Worm (Caenorhabditis elegans) whole organism, L4 larva: ENCODE data around the gene T16G1.5.
A peak's percentile ranks its signal among the peaks of the same experiment; 100 is the strongest.

ENCODE experiments used
- F10B5.3 ChIP-seq: sonication (generic microtip); optimal IDR thresholded peaks from 2 replicates; lab custom pipeline; 2016; ENCODE audit warnings: mild to moderate bottlenecking, missing genetic modification characterization, missing compliant biosample characterization
- R02D3.7 ChIP-seq: fragments of 150-350 bp; sonication (generic microtip); optimal IDR thresholded peaks from 3 replicates; lab custom pipeline; 2014; ENCODE audit warnings: missing biosample characterization, missing genetic modification characterization
- T20F7.1 ChIP-seq: fragments of 200-800 bp; sonication (Bioruptor generic); optimal IDR thresholded peaks from 2 replicates; lab custom pipeline; 2018; ENCODE audit warnings: mild to moderate bottlenecking, missing genetic modification characterization, missing compliant biosample characterization
- aha-1 ChIP-seq: fragments of 150-350 bp; peaks from one replicate; lab custom pipeline; 2014; ENCODE audit warnings: missing biosample characterization, missing genetic modification characterization
- arid-1 ChIP-seq: fragments of 200-800 bp; sonication (Bioruptor generic); conservative IDR thresholded peaks from 2 replicates; pipeline ENCODE4 v1.3.6; 2022; ENCODE audit warnings: missing genetic modification reagents, missing genetic modification characterization, missing compliant biosample characterization
- cey-2 ChIP-seq: sonication (generic microtip); optimal IDR thresholded peaks from 3 replicates; lab custom pipeline; 2017; ENCODE audit warnings: missing genetic modification characterization, mild to moderate bottlenecking, missing compliant biosample characterization, antibody characterized with exemption, borderline replicate concordance; ENCODE audit not compliant: insufficient read depth
- ctbp-1 ChIP-seq: fragments of 200-800 bp; sonication (Bioruptor generic); IDR thresholded peaks from 2 replicates; pipeline ENCODE4 v1.3.6; 2022; ENCODE audit warnings: missing genetic modification reagents, missing genetic modification characterization, missing compliant biosample characterization
- daf-16 ChIP-seq, 3 experiments: sonication (generic microtip); optimal IDR thresholded peaks; 2 replicates each; lab custom pipeline; 2016 to 2017; ENCODE audit warnings: missing genetic modification characterization in 3 of 3, missing genetic modification reagents in 3 of 3, mild to moderate bottlenecking in 2 of 3, missing compliant biosample characterization in 2 of 3, missing biosample characterization in 1 of 3, moderate library complexity in 1 of 3
- dmd-6 ChIP-seq: fragments of 200-800 bp; sonication (Bioruptor generic); IDR thresholded peaks from 2 replicates; pipeline ENCODE4 v1.3.6; 2022; ENCODE audit warnings: missing genetic modification reagents, missing genetic modification characterization, missing compliant biosample characterization
- dmd-8 ChIP-seq: fragments of 200-800 bp; sonication (Bioruptor generic); IDR thresholded peaks from 2 replicates; pipeline ENCODE4 v1.3.6; 2022; ENCODE audit warnings: missing genetic modification characterization, missing compliant biosample characterization
- duxl-1 ChIP-seq: sonication (generic microtip); optimal IDR thresholded peaks from 2 replicates; lab custom pipeline; 2016; ENCODE audit warnings: mild to moderate bottlenecking, missing genetic modification characterization, moderate library complexity, missing compliant biosample characterization; ENCODE audit not compliant: poor library complexity
- dve-1 ChIP-seq: sonication (generic microtip); optimal IDR thresholded peaks from 2 replicates; lab custom pipeline; 2017; ENCODE audit warnings: antibody characterized with exemption, mild to moderate bottlenecking, missing genetic modification characterization, missing compliant biosample characterization; ENCODE audit not compliant: insufficient read depth
- fos-1 ChIP-seq: fragments of 150-350 bp; optimal IDR thresholded peaks from 2 replicates; lab custom pipeline; 2014; ENCODE audit warnings: missing biosample characterization, missing genetic modification characterization
- hlh-11 ChIP-seq: fragments of 200-800 bp; sonication (Bioruptor generic); optimal IDR thresholded peaks from 2 replicates; lab custom pipeline; 2018; ENCODE audit warnings: mild to moderate bottlenecking, missing genetic modification characterization, missing compliant biosample characterization
- hlh-30 ChIP-seq: sonication (generic microtip); optimal IDR thresholded peaks from 2 replicates; lab custom pipeline; 2017; ENCODE audit warnings: antibody characterized with exemption, mild to moderate bottlenecking, missing genetic modification characterization, missing compliant biosample characterization; ENCODE audit not compliant: insufficient read depth
- jun-1 ChIP-seq: fragments of 150-350 bp; optimal IDR thresholded peaks from 2 replicates; lab custom pipeline; 2014; ENCODE audit warnings: missing biosample characterization, missing genetic modification reagents, missing genetic modification characterization
- lin-1 ChIP-seq: fragments of 200-800 bp; sonication (Bioruptor generic); IDR thresholded peaks from 2 replicates; pipeline ENCODE4 v1.3.6; 2022; ENCODE audit warnings: missing genetic modification reagents, missing genetic modification characterization, missing compliant biosample characterization
- lin-13 ChIP-seq: fragments of 150-350 bp; optimal IDR thresholded peaks from 2 replicates; lab custom pipeline; 2014; ENCODE audit warnings: missing biosample characterization, missing genetic modification reagents, missing genetic modification characterization
- lin-29 ChIP-seq: fragments of 200-800 bp; sonication (Bioruptor generic); IDR thresholded peaks from 2 replicates; pipeline ENCODE4 v1.3.6; 2022; ENCODE audit warnings: missing genetic modification reagents, missing genetic modification characterization, missing compliant biosample characterization
- mdl-1 ChIP-seq, 2 experiments: fragments of 150-350 bp in 1 of 2; sonication (generic microtip) in 1 of 2; optimal IDR thresholded peaks; 2 replicates each; lab custom pipeline; 2014 to 2017; ENCODE audit warnings: missing biosample characterization in 2 of 2, missing genetic modification characterization in 2 of 2
- mdt-29 ChIP-seq: fragments of 200-800 bp; sonication (Bioruptor generic); IDR thresholded peaks from 2 replicates; pipeline ENCODE4 v1.3.6; 2022; ENCODE audit warnings: missing genetic modification reagents, missing genetic modification characterization, missing compliant biosample characterization
- mxl-2 ChIP-seq: fragments of 200-800 bp; sonication (Bioruptor generic); conservative IDR thresholded peaks from 2 replicates; pipeline ENCODE4 v1.3.6; 2022; ENCODE audit warnings: missing genetic modification reagents, missing genetic modification characterization, missing compliant biosample characterization
- mxl-3 ChIP-seq: fragments of 200-800 bp; sonication (Bioruptor generic); optimal IDR thresholded peaks from 2 replicates; lab custom pipeline; 2018; ENCODE audit warnings: mild to moderate bottlenecking, missing genetic modification characterization, missing compliant biosample characterization
- nhr-102 ChIP-seq: sonication (generic microtip); optimal IDR thresholded peaks from 2 replicates; lab custom pipeline; 2016; ENCODE audit warnings: mild to moderate bottlenecking, missing genetic modification characterization, moderate library complexity, missing compliant biosample characterization
- nhr-11 ChIP-seq: fragments of 150-350 bp; optimal IDR thresholded peaks from 2 replicates; lab custom pipeline; 2014; ENCODE audit warnings: missing biosample characterization, missing genetic modification characterization
- nhr-237 ChIP-seq: sonication (generic microtip); optimal IDR thresholded peaks from 2 replicates; lab custom pipeline; 2017; ENCODE audit warnings: missing biosample characterization, missing genetic modification characterization
- nhr-28 ChIP-seq: fragments of 150-350 bp; optimal IDR thresholded peaks from 2 replicates; lab custom pipeline; 2014; ENCODE audit warnings: missing biosample characterization, missing genetic modification characterization
- nhr-41 ChIP-seq: fragments of 200-800 bp; sonication (Bioruptor generic); IDR thresholded peaks from 2 replicates; pipeline ENCODE4 v1.3.6; 2022; ENCODE audit warnings: missing genetic modification reagents, missing genetic modification characterization, missing compliant biosample characterization
- nhr-48 ChIP-seq: sonication (generic microtip); optimal IDR thresholded peaks from 2 replicates; lab custom pipeline; 2016; ENCODE audit warnings: mild to moderate bottlenecking, missing genetic modification characterization, missing compliant biosample characterization
- nhr-77 ChIP-seq: fragments of 150-350 bp; optimal IDR thresholded peaks from 2 replicates; lab custom pipeline; 2014; ENCODE audit warnings: missing biosample characterization, missing genetic modification characterization
- php-3 ChIP-seq: fragments of 200-800 bp; sonication (Bioruptor generic); IDR thresholded peaks from 2 replicates; pipeline ENCODE4 v1.3.6; 2022; ENCODE audit warnings: missing genetic modification reagents, missing genetic modification characterization, missing compliant biosample characterization
- pqm-1 ChIP-seq: sonication (generic microtip); optimal IDR thresholded peaks from 2 replicates; lab custom pipeline; 2017; ENCODE audit warnings: missing biosample characterization, missing genetic modification characterization
- sdz-12 ChIP-seq: fragments of 200-800 bp; sonication (Bioruptor generic); optimal IDR thresholded peaks from 2 replicates; lab custom pipeline; 2018; ENCODE audit warnings: mild to moderate bottlenecking, missing genetic modification characterization, missing compliant biosample characterization
- tag-97 ChIP-seq: fragments of 200-800 bp; sonication (Bioruptor generic); IDR thresholded peaks from 2 replicates; pipeline ENCODE4 v1.3.6; 2022; ENCODE audit warnings: missing genetic modification characterization, missing compliant biosample characterization
- tra-1 ChIP-seq: fragments of 200-800 bp; sonication (Bioruptor generic); IDR thresholded peaks from 2 replicates; pipeline ENCODE4 v1.3.6; 2022; ENCODE audit warnings: missing genetic modification reagents, missing genetic modification characterization, missing compliant biosample characterization
- unc-130 ChIP-seq: sonication (generic microtip); optimal IDR thresholded peaks from 2 replicates; lab custom pipeline; 2016; ENCODE audit warnings: missing genetic modification reagents, missing genetic modification characterization, missing compliant biosample characterization
- unc-62 ChIP-seq, 3 experiments: fragments of 150-350 bp in 1 of 3; sonication (generic microtip); optimal IDR thresholded peaks in 2 of 3; peaks in 1 of 3; 1 replicate in 1 of 3; 2 replicates in 2 of 3; lab custom pipeline; 2014 to 2017; ENCODE audit warnings: missing biosample characterization in 3 of 3, missing genetic modification characterization in 3 of 3, missing genetic modification reagents in 3 of 3, missing genotype in 1 of 3
- vab-7 ChIP-seq: fragments of 200-800 bp; sonication (Bioruptor generic); IDR thresholded peaks from 2 replicates; pipeline ENCODE4 v1.3.6; 2022; ENCODE audit warnings: missing genetic modification reagents, missing genetic modification characterization, missing compliant biosample characterization
- zip-11 ChIP-seq: fragments of 200-800 bp; sonication (Bioruptor generic); IDR thresholded peaks from 2 replicates; pipeline ENCODE4 v1.3.6; 2022; ENCODE audit warnings: missing genetic modification characterization, missing compliant biosample characterization
- ztf-7 ChIP-seq: fragments of 150-350 bp; optimal IDR thresholded peaks from 2 replicates; lab custom pipeline; 2014; ENCODE audit warnings: missing biosample characterization, missing genetic modification characterization

T16G1.5 gene

DNA sequence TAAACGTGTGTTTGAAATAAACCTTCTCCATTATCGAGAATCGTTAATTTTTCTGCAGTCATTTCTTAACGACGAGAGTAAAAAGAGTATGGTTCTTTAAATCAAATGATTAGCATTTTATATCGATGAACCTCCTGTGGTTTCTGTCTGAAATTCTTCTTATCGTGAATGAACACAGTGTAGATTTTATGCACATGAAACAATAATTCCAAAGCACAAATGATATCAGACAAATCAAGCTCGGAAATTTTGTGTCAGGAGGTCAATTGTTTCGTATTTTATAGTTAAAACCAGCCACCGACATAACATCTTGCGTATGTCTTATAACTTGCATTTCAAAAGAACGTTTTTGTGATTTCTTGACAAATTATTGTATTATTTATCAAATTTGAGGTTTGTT lies 2.3 kb downstream of the T16G1.5 start, which contains the start of gene T16G1.6 (continued):
- TF ChIP-seq tag-97 (no peak), mdt-29 (GFP tag; lab: Robert Waterston, UW) (no peak), duxl-1 (tag; lab: Kevin White, UChicago) (no peak), nhr-11 (no peak), ztf-7 (tag; lab: Kevin White, UChicago) (no peak), vab-7 (GFP tag; lab: Robert Waterston, UW) (no peak), jun-1 (tag; lab: Kevin White, UChicago) (no peak), nhr-48 (tag; lab: Kevin White, UChicago) (no peak), lin-29 (GFP tag; lab: Robert Waterston, UW) (no peak)

DNA sequence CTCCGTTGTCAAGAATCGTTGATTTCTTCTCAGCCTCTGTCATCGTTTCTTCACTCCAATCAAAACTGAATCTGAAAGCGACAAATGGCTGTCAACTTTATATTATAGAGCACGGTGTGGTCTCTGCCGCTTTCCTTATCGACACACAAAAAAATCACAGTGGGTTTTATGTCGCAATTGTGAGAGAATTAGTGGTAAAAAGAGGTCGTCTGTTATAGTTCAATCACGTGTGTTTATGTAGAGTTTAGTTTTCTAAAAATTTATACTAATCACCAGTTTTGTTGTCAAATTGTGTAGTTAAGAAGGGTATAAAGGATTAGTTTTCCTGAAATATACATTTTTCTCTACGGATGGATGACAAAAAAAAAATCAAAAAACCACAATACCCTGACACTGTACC lies 4.4 kb downstream of the T16G1.5 start, which contains the start of gene T16G1.7:
TSS of gene T16G1.7 (minus strand) at position 137 of the 400 bp plus-strand sequence.
- no peak for TF ChIP-seq tag-97
- TF ChIP-seq lin-13 (GFP tag; lab: Kevin White, UChicago), result no peak
- peak in 1 of 2 experiments; percentile 26 for TF ChIP-seq unc-62 (GFP tag; optimal IDR thresholded peaks at IDR 0.05 in 1 of 2; lab: Kevin White, UChicago)
- TF ChIP-seq unc-62 (tag; optimal IDR thresholded peaks at IDR 0.05; lab: Kevin White, UChicago), result no peak
- no peak for TF ChIP-seq nhr-237 (tag; lab: Kevin White, UChicago)
- TF ChIP-seq zip-11 (GFP tag; lab: Robert Waterston, UW), result no peak
- TF ChIP-seq mxl-2 (GFP tag; lab: Robert Waterston, UW), result no peak
- TF ChIP-seq ctbp-1 (GFP tag; lab: Robert Waterston, UW), result no peak
- peak; percentile 54; the same call in 1 of the 2 replicates for TF ChIP-seq nhr-41
- no peak for TF ChIP-seq fos-1
- peak; percentile 29 for TF ChIP-seq aha-1
- TF ChIP-seq dve-1, result peak; percentile 76
- no peak for TF ChIP-seq dmd-8 (GFP tag; lab: Robert Waterston, UW)
- TF ChIP-seq nhr-102, result peak; percentile 66
- peak; percentile 82 for TF ChIP-seq hlh-11 (tag; lab: Kevin White, UChicago)
- TF ChIP-seq pqm-1 (tag; lab: Kevin White, UChicago), result peak; percentile 98
- no peak for TF ChIP-seq sdz-12 (GFP tag; lab: Kevin White, UChicago)
- TF ChIP-seq arid-1, result no peak
- TF ChIP-seq cey-2 (tag; lab: Kevin White, UChicago), result no peak
- TF ChIP-seq F10B5.3 (tag; lab: Kevin White, UChicago), result no peak
- peak in 1 of 2 experiments; percentile 51 for TF ChIP-seq mdl-1 (tag; optimal IDR thresholded peaks at IDR 0.05; lab: Kevin White, UChicago)
- TF ChIP-seq php-3 (GFP tag; lab: Robert Waterston, UW), result peak; percentile 68; the same call in 1 of the 2 replicates
- TF ChIP-seq nhr-77, result peak; percentile 68
- TF ChIP-seq unc-130, result no peak
- TF ChIP-seq daf-16 (GFP tag; optimal IDR thresholded peaks at IDR 0.05; lab: Kevin White, UChicago), result no peak
- TF ChIP-seq daf-16 (tag; optimal IDR thresholded peaks at IDR 0.05; lab: Kevin White, UChicago), result peak; percentile 77
- peak; percentile 96 for TF ChIP-seq nhr-28 (tag; lab: Kevin White, UChicago)
- peak; percentile 13 for TF ChIP-seq T20F7.1 (GFP tag; lab: Kevin White, UChicago)
- no peak for TF ChIP-seq R02D3.7
- peak; percentile 15 for TF ChIP-seq hlh-30
- peak; percentile 72; the same call in 1 of the 2 replicates for TF ChIP-seq lin-1 (GFP tag; lab: Robert Waterston, UW)
- 0 out of 2 replicates have a peak, but pooled peaks have one; percentile 42 for TF ChIP-seq tra-1 (GFP tag; lab: Robert Waterston, UW)
- TF ChIP-seq dmd-6, result peak; percentile 96
- TF ChIP-seq mxl-3 (GFP tag; lab: Kevin White, UChicago), result peak; percentile 58
- TF ChIP-seq mdt-29 (GFP tag; lab: Robert Waterston, UW), result no peak
